Worm (Caenorhabditis elegans) whole organism, late embryonic: ENCODE measurements around the gene arl-3.

Experiments
- T23F11.4 ChIP-seq: fragments of 200-800 bp; sonication (Bioruptor generic); optimal IDR thresholded peaks from 2 replicates; lab custom pipeline; 2018; ENCODE audit warnings: mild to moderate bottlenecking, missing genetic modification characterization, missing compliant biosample characterization
- ama-1 ChIP-seq: fragments of 150-350 bp; optimal IDR thresholded peaks from 2 replicates; lab custom pipeline; 2014
- ceh-9 ChIP-seq: sonication (generic microtip); optimal IDR thresholded peaks from 2 replicates; lab custom pipeline; 2016; ENCODE audit warnings: mild to moderate bottlenecking, missing genetic modification characterization, inconsistent platforms, missing compliant biosample characterization
- dve-1 ChIP-seq: sonication (generic microtip); optimal IDR thresholded peaks from 2 replicates; lab custom pipeline; 2017; ENCODE audit warnings: antibody characterized with exemption, mild to moderate bottlenecking, missing genetic modification characterization, missing compliant biosample characterization
- elt-2 ChIP-seq: sonication (generic microtip); optimal IDR thresholded peaks from 2 replicates; lab custom pipeline; 2016; ENCODE audit warnings: missing genetic modification reagents, missing genetic modification characterization, missing compliant biosample characterization
- eyg-1 ChIP-seq: sonication (generic microtip); optimal IDR thresholded peaks from 2 replicates; lab custom pipeline; 2016; ENCODE audit warnings: missing genotype, missing genetic modification characterization, missing compliant biosample characterization
- hlh-8 ChIP-seq: sonication (generic microtip); optimal IDR thresholded peaks from 2 replicates; lab custom pipeline; 2016; ENCODE audit warnings: missing genotype, missing genetic modification characterization, missing compliant biosample characterization
- lin-11 ChIP-seq: fragments of 200-800 bp; sonication (Bioruptor generic); optimal IDR thresholded peaks from 2 replicates; lab custom pipeline; 2018; ENCODE audit warnings: mild to moderate bottlenecking, missing genetic modification characterization, missing compliant biosample characterization
- nhr-11 ChIP-seq: fragments of 150-350 bp; optimal IDR thresholded peaks from 2 replicates; lab custom pipeline; 2014; ENCODE audit warnings: missing biosample characterization, missing genetic modification characterization
- pag-3 ChIP-seq: sonication (generic microtip); optimal IDR thresholded peaks from 2 replicates; lab custom pipeline; 2016; ENCODE audit warnings: missing compliant biosample characterization, missing genetic modification characterization, borderline replicate concordance
- pqm-1 ChIP-seq: sonication (generic microtip); optimal IDR thresholded peaks from 2 replicates; lab custom pipeline; 2016; ENCODE audit warnings: missing genetic modification characterization, missing compliant biosample characterization
- rnt-1 ChIP-seq: sonication (generic microtip); optimal IDR thresholded peaks from 2 replicates; lab custom pipeline; 2016; ENCODE audit warnings: missing genetic modification characterization, missing compliant biosample characterization
- sdc-2 ChIP-seq: sonication (generic microtip); optimal IDR thresholded peaks from 2 replicates; lab custom pipeline; 2016; ENCODE audit warnings: missing genotype, missing genetic modification characterization, missing compliant biosample characterization
- sox-4 ChIP-seq: sonication (generic microtip); optimal IDR thresholded peaks from 2 replicates; lab custom pipeline; 2017; ENCODE audit warnings: mild to moderate bottlenecking, missing genetic modification characterization, inconsistent platforms, missing compliant biosample characterization

DNA sequence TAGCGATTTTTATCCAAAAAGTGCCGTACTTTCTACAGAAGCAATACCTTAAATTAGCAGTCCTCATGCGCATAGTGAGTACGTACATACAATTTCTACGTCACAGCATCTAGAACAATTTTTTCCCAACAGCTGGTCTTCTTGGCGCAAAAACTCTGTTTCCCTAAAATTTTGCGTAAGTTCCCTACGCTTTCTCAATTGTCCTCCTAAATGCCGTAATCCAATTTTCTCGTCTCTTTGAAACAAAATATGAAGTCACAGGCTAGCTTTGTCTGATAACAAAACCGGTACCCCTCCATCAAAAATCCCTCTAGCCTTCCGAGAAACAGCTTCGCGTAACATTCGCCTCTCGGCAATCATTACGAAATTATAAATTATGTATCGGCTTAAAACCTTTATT, 26.6 kb downstream of the arl-3 start, which contains the start of gene C38C6.3:
- TF ChIP-seq dve-1 (tag; lab: Kevin White, UChicago) = no peak
- no peak for TF ChIP-seq eyg-1 (tag; lab: Kevin White, UChicago)
- no peak for TF ChIP-seq ama-1
- no peak for TF ChIP-seq pqm-1 (tag; lab: Kevin White, UChicago)
- TF ChIP-seq sdc-2 (tag; lab: Kevin White, UChicago) = no peak
- TF ChIP-seq rnt-1 (tag; lab: Kevin White, UChicago) = no peak
- TF ChIP-seq hlh-8 (tag; lab: Kevin White, UChicago) = no peak
- TF ChIP-seq nhr-11 (tag; lab: Kevin White, UChicago) = no peak
- no peak for TF ChIP-seq sox-4
- no peak for TF ChIP-seq elt-2
- no peak for TF ChIP-seq T23F11.4 (GFP tag; lab: Kevin White, UChicago)
- TF ChIP-seq ceh-9 (tag; lab: Kevin White, UChicago) = no peak
- TF ChIP-seq lin-11 (tag; lab: Kevin White, UChicago) = no peak
- no peak for TF ChIP-seq pag-3
